Fruit fly (Drosophila melanogaster) whole organism, prepupa: Measurements from ENCODE around the gene ZnT86D.

ENCODE experiments used
- Blimp-1 ChIP-seq: fragments of 200-800 bp; sonication (Bioruptor generic); optimal IDR thresholded peaks from 3 replicates; lab custom pipeline; 2017; ENCODE audit warnings: missing biosample characterization, missing genetic modification characterization, mild to moderate bottlenecking, moderate library complexity, missing genetic modification reagents
- CG10631 ChIP-seq: fragments of 200-800 bp; sonication (Bioruptor generic); optimal IDR thresholded peaks from 2 replicates; lab custom pipeline; 2016; ENCODE audit warnings: missing biosample characterization, missing genetic modification characterization
- CG11902 ChIP-seq: fragments of 200-800 bp; sonication (Bioruptor generic); optimal IDR thresholded peaks from 3 replicates; lab custom pipeline; 2016; ENCODE audit warnings: missing biosample characterization, missing genetic modification characterization
- CG15336 ChIP-seq: fragments of 200-800 bp; sonication (Bioruptor generic); IDR thresholded peaks from 2 replicates; pipeline ENCODE4 v1.3.6; 2022; ENCODE audit warnings: missing biosample characterization, missing genetic modification characterization
- CG1621 ChIP-seq: fragments of 200-800 bp; sonication (Bioruptor generic); optimal IDR thresholded peaks from 3 replicates; lab custom pipeline; 2018; ENCODE audit warnings: missing biosample characterization, mild to moderate bottlenecking, missing genetic modification characterization
- CG16779 ChIP-seq: fragments of 200-800 bp; sonication (Bioruptor generic); optimal IDR thresholded peaks from 3 replicates; lab custom pipeline; 2017; ENCODE audit warnings: missing biosample characterization, mild to moderate bottlenecking, missing genetic modification characterization
- CG31627 ChIP-seq: fragments of 200-800 bp; sonication (Bioruptor generic); optimal IDR thresholded peaks from 3 replicates; lab custom pipeline; 2016; ENCODE audit warnings: missing biosample characterization, missing genetic modification characterization
- CG32006 ChIP-seq: fragments of 200-800 bp; sonication (Bioruptor generic); optimal IDR thresholded peaks from 3 replicates; lab custom pipeline; 2017; ENCODE audit warnings: missing biosample characterization, mild to moderate bottlenecking, missing genetic modification characterization
- CG34406 ChIP-seq: fragments of 200-800 bp; sonication (Bioruptor generic); optimal IDR thresholded peaks from 3 replicates; lab custom pipeline; 2016; ENCODE audit warnings: missing biosample characterization, missing genetic modification characterization
- CG4318 ChIP-seq: fragments of 200-800 bp; sonication (Bioruptor generic); optimal IDR thresholded peaks from 3 replicates; lab custom pipeline; 2017; ENCODE audit warnings: missing biosample characterization, mild to moderate bottlenecking, missing genetic modification characterization
- CG6163 ChIP-seq: fragments of 200-800 bp; sonication (Bioruptor generic); IDR thresholded peaks from 3 replicates; pipeline ENCODE4 v1.3.6; 2022; ENCODE audit warnings: missing biosample characterization, missing genetic modification characterization
- CG6792 ChIP-seq: fragments of 200-800 bp; sonication (Bioruptor generic); optimal IDR thresholded peaks from 3 replicates; lab custom pipeline; 2016; ENCODE audit warnings: missing biosample characterization, missing genetic modification characterization
- CG6854 ChIP-seq: fragments of 200-800 bp; sonication (Bioruptor generic); optimal IDR thresholded peaks from 2 replicates; lab custom pipeline; 2017; ENCODE audit warnings: missing biosample characterization, mild to moderate bottlenecking, missing genetic modification characterization
- CG8119 ChIP-seq: fragments of 200-800 bp; sonication (Bioruptor generic); IDR thresholded peaks from 3 replicates; pipeline ENCODE4 v1.3.6; 2022; ENCODE audit warnings: missing biosample characterization, missing genetic modification characterization
- CG8319 ChIP-seq: fragments of 200-800 bp; sonication (Bioruptor generic); optimal IDR thresholded peaks from 3 replicates; lab custom pipeline; 2016; ENCODE audit warnings: missing biosample characterization, missing genetic modification characterization
- CG8632 ChIP-seq: fragments of 200-800 bp; sonication (Bioruptor generic); optimal IDR thresholded peaks from 3 replicates; lab custom pipeline; 2016; ENCODE audit warnings: missing biosample characterization, missing genetic modification characterization
- Eip75B ChIP-seq: fragments of 200-800 bp; sonication (Bioruptor generic); optimal IDR thresholded peaks from 3 replicates; lab custom pipeline; 2016; ENCODE audit warnings: missing biosample characterization, missing genetic modification characterization
- Eip78C ChIP-seq: fragments of 200-800 bp; sonication (Bioruptor generic); peaks from one replicate; lab custom pipeline; 2016; ENCODE audit warnings: missing biosample characterization, missing genetic modification characterization
- Eip93F ChIP-seq: fragments of 200-800 bp; sonication (Bioruptor generic); optimal IDR thresholded peaks from 2 replicates; lab custom pipeline; 2016; ENCODE audit warnings: missing biosample characterization, mild to moderate bottlenecking, missing genetic modification characterization
- Ets21C ChIP-seq: fragments of 200-800 bp; sonication (Bioruptor generic); optimal IDR thresholded peaks from 3 replicates; lab custom pipeline; 2016; ENCODE audit warnings: missing biosample characterization, missing genetic modification characterization
- Ets96B ChIP-seq: fragments of 200-800 bp; optimal IDR thresholded peaks from 2 replicates; lab custom pipeline; 2019; ENCODE audit warnings: missing biosample characterization, mild to moderate bottlenecking, missing genetic modification characterization, moderate library complexity
- Hr38 ChIP-seq: sonication (Bioruptor generic); optimal IDR thresholded peaks from 2 replicates; lab custom pipeline; 2016; ENCODE audit warnings: missing biosample characterization, missing genetic modification characterization
- Hr39 ChIP-seq: fragments of 200-800 bp; sonication (Bioruptor generic); optimal IDR thresholded peaks from 2 replicates; lab custom pipeline; 2016; ENCODE audit warnings: missing biosample characterization, missing genetic modification characterization
- Hr4 ChIP-seq: fragments of 200-800 bp; sonication (Bioruptor generic); optimal IDR thresholded peaks from 3 replicates; lab custom pipeline; 2016; ENCODE audit warnings: missing biosample characterization, missing genetic modification characterization
- Lpt ChIP-seq: fragments of 200-800 bp; sonication (Bioruptor generic); optimal IDR thresholded peaks from 3 replicates; lab custom pipeline; 2016; ENCODE audit warnings: missing biosample characterization, missing genetic modification characterization
- OdsH ChIP-seq: fragments of 200-800 bp; sonication (Bioruptor generic); optimal IDR thresholded peaks from 3 replicates; lab custom pipeline; 2016; ENCODE audit warnings: missing biosample characterization, missing genetic modification characterization
- Smox ChIP-seq: fragments of 200-800 bp; sonication (Bioruptor generic); optimal IDR thresholded peaks from 3 replicates; lab custom pipeline; 2016; ENCODE audit warnings: missing biosample characterization, missing genetic modification characterization
- Sox102F ChIP-seq: fragments of 200-800 bp; sonication (Bioruptor generic); optimal IDR thresholded peaks from 2 replicates; lab custom pipeline; 2016; ENCODE audit warnings: missing biosample characterization, mild to moderate bottlenecking, missing genetic modification characterization
- Sox14 ChIP-seq: fragments of 200-800 bp; sonication (Bioruptor generic); optimal IDR thresholded peaks from 3 replicates; lab custom pipeline; 2016; ENCODE audit warnings: missing biosample characterization, missing genetic modification characterization
- Sox15 ChIP-seq: fragments of 200-800 bp; sonication (Bioruptor generic); optimal IDR thresholded peaks from 3 replicates; lab custom pipeline; 2016; ENCODE audit warnings: missing biosample characterization, missing genetic modification characterization
- achi ChIP-seq: fragments of 200-800 bp; sonication (Bioruptor generic); optimal IDR thresholded peaks from 3 replicates; lab custom pipeline; 2016; ENCODE audit warnings: missing biosample characterization, missing genetic modification characterization
- dsx ChIP-seq: fragments of 200-800 bp; optimal IDR thresholded peaks from 3 replicates; lab custom pipeline; 2019; ENCODE audit warnings: missing biosample characterization, mild to moderate bottlenecking, missing genetic modification characterization, moderate library complexity; ENCODE audit not compliant: poor library complexity, severe bottlenecking
- eg ChIP-seq: fragments of 200-800 bp; sonication (Bioruptor generic); IDR thresholded peaks from 3 replicates; pipeline ENCODE4 v1.3.6; 2022; ENCODE audit warnings: missing biosample characterization, missing genetic modification characterization
- esn ChIP-seq: fragments of 200-800 bp; sonication (Bioruptor generic); optimal IDR thresholded peaks from 2 replicates; lab custom pipeline; 2016; ENCODE audit warnings: missing biosample characterization, mild to moderate bottlenecking, missing genetic modification characterization, moderate library complexity
- fd59A ChIP-seq: fragments of 200-800 bp; sonication (Bioruptor generic); optimal IDR thresholded peaks from 2 replicates; lab custom pipeline; 2017; ENCODE audit warnings: missing biosample characterization, mild to moderate bottlenecking, missing genetic modification characterization, missing genetic modification reagents
- fkh ChIP-seq: fragments of 200-800 bp; sonication (Bioruptor generic); optimal IDR thresholded peaks from 3 replicates; lab custom pipeline; 2017; ENCODE audit warnings: missing biosample characterization, mild to moderate bottlenecking, missing genetic modification characterization, moderate library complexity
- lz ChIP-seq: fragments of 200-800 bp; sonication (Bioruptor generic); optimal IDR thresholded peaks from 3 replicates; lab custom pipeline; 2016; ENCODE audit warnings: missing biosample characterization, missing genetic modification characterization
- net ChIP-seq: fragments of 200-800 bp; sonication (Bioruptor generic); optimal IDR thresholded peaks from 3 replicates; lab custom pipeline; 2016; ENCODE audit warnings: missing biosample characterization, missing genetic modification characterization
- pdm3 ChIP-seq: fragments of 200-800 bp; sonication (Bioruptor generic); optimal IDR thresholded peaks from 3 replicates; lab custom pipeline; 2016; ENCODE audit warnings: missing biosample characterization, missing genetic modification characterization
- salr ChIP-seq, 2 experiments: fragments of 200-800 bp; sonication (Bioruptor generic); optimal IDR thresholded peaks; 3 replicates each; lab custom pipeline; 2016 to 2018; ENCODE audit warnings: missing biosample characterization in 2 of 2, missing genetic modification characterization in 2 of 2, mild to moderate bottlenecking in 1 of 2
- ss ChIP-seq, 2 experiments: fragments of 200-800 bp; sonication (Bioruptor generic); optimal IDR thresholded peaks; 2 replicates in 1 of 2; 3 replicates in 1 of 2; lab custom pipeline; 2017 to 2018; ENCODE audit warnings: mild to moderate bottlenecking in 2 of 2, missing biosample characterization in 2 of 2, missing genetic modification characterization in 2 of 2, moderate library complexity in 1 of 2
- svp ChIP-seq: fragments of 200-800 bp; sonication (Bioruptor generic); peaks from one replicate; lab custom pipeline; 2016; ENCODE audit warnings: missing biosample characterization, missing genetic modification characterization
- topi ChIP-seq: fragments of 200-800 bp; sonication (Bioruptor generic); optimal IDR thresholded peaks from 3 replicates; lab custom pipeline; 2016; ENCODE audit warnings: missing biosample characterization, missing genetic modification characterization
- vri ChIP-seq: fragments of 200-800 bp; sonication (Bioruptor generic); optimal IDR thresholded peaks from 3 replicates; lab custom pipeline; 2016; ENCODE audit warnings: missing biosample characterization, mild to moderate bottlenecking, missing genetic modification characterization

The ZnT86D gene

DNA sequence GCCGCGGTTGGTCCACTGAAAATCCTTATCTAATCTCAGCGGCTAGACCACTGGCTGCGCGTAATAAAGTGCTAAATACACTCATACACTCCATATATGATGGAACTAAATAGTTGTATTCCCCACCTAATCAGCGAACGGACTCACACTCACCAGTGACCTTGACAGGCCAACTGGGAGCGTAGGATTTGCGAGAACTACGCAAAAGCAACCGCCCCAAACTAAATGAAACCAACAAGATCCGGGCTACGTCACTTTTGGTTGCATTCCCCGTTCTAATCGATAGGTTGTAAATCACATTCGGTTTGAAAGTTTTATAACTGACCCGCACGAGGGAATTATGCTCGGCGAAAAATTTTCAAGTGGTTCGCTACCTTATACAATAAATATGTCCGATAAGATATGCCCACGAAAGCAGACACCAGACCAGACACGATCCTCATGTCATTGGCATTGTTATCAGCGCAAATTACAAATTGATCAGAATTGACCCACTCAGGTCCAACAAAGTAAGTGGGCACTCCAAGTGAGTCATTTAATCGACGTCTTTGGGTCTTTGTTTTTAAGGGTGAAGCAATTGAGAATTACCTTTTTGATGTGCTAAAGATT, 15.0 kb downstream of the ZnT86D start:
- TF ChIP-seq svp (GFP tag; lab: Kevin White, UChicago): no peak
- TF ChIP-seq pdm3 (GFP tag; lab: Kevin White, UChicago): no peak
- TF ChIP-seq dsx (GFP tag; lab: Kevin White, UChicago): peak; percentile 28
- TF ChIP-seq Hr4: no peak
- TF ChIP-seq Sox102F (GFP tag; lab: Kevin White, UChicago): no peak
- TF ChIP-seq, all 60 proteins: peak for 1

DNA sequence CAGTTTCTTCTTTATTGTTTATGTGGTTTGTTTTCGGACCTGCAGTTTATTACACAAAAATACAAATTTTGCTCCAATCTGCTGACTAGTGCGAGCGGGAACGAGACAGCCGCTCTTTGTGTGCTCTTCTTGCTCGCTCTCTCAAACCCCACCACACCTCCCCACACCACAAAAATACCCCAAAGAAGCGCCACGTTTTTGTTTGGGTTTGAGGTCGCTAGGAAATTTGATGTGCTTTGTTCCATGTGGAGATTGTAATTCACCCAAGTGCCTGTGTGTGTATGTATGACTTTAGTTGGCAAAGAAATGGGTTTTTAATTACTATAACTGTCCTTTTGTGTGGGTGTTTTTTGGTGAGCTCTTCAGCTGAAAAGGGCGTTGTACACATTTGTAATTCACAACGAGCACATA, 16.3 kb downstream of the ZnT86D start:
- TF ChIP-seq Lpt (GFP tag; lab: Kevin White, UChicago) (peak; percentile 56), Sox14 (GFP tag; lab: Kevin White, UChicago) (peak; percentile 76), Blimp-1 (GFP tag; lab: Kevin White, UChicago) (peak; percentile 25), dsx (GFP tag; lab: Kevin White, UChicago) (peak; percentile 21), Sox15 (GFP tag; lab: Kevin White, UChicago) (no peak), fd59A (GFP tag; lab: Kevin White, UChicago) (no peak), eg (peak; percentile 41; the same call in 1 of the 3 replicates), CG8319 (GFP tag; lab: Kevin White, UChicago) (no peak), ss (GFP tag; optimal IDR thresholded peaks at IDR 0.05; lab: Kevin White, UChicago) (no peak), Ets21C (GFP tag; lab: Kevin White, UChicago) (no peak), CG11902 (GFP tag; lab: Kevin White, UChicago) (no peak), CG16779 (no peak), CG6163 (0 out of 3 replicates have a peak, but pooled peaks have one; percentile 25), OdsH (GFP tag; lab: Kevin White, UChicago) (no peak), vri (GFP tag; lab: Kevin White, UChicago) (peak; percentile 63), Hr4 (no peak), CG6854 (GFP tag; lab: Kevin White, UChicago) (peak; percentile 4), CG34406 (GFP tag; lab: Kevin White, UChicago) (no peak), Eip78C (GFP tag; lab: Kevin White, UChicago) (peak; percentile 69), Sox102F (GFP tag; lab: Kevin White, UChicago) (no peak), svp (GFP tag; lab: Kevin White, UChicago) (peak; percentile 67), CG8632 (GFP tag; lab: Kevin White, UChicago) (peak; percentile 6), Hr38 (no peak), Eip75B (GFP tag; lab: Kevin White, UChicago) (no peak), esn (no peak), net (GFP tag; lab: Kevin White, UChicago) (peak; percentile 7), fkh (peak; percentile 82)

dm6 chr3R:11197389-11197716, 17.0 kb downstream of the ZnT86D start, which contains the start of gene cu:
Gene cu (plus strand): TSS chr3R:11197592.
- TF ChIP-seq Hr4: no peak
- no peak for TF ChIP-seq Blimp-1 (GFP tag; lab: Kevin White, UChicago)
- no peak for TF ChIP-seq Eip93F (GFP tag; lab: Kevin White, UChicago)
- TF ChIP-seq Smox (GFP tag; lab: Kevin White, UChicago): no peak
- no peak for TF ChIP-seq Hr39
- TF ChIP-seq fkh: no peak
- TF ChIP-seq CG10631 (GFP tag; lab: Kevin White, UChicago): no peak
- no peak for TF ChIP-seq Sox102F (GFP tag; lab: Kevin White, UChicago)
- TF ChIP-seq CG16779: no peak

DNA sequence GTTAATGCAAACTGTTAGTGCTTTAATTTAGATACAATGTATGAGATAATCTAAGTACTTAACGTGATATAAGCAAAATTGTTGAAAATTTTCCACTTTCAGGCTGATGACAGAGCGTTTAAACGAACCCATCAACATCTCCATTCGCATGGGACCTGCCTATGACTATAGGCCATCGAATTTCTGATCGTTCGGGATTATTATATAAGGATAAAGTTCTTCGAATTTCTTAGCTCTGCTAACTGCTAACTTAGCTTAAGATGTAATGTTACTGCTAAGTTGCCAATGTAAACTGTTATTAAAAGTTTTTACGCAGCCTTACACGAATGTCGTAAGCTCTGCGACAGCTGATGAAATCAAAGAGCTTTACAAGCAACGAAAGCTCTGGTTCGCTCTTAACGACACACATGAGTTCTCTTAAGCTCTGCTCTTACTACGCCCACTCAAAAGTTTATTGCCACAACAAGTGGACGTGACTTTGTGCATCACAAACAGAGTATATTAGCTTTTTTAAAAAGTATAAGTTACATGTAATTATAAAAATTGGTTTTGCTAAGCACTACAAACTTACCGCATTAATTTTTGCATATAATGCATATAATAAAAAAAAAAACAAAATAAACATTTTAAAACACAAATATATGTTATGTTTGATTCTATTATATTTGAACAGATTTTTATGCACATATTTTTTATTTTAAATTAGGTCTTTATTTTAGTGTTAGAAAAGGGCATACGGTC, 17.5 kb downstream of the ZnT86D start:
- peak; percentile 99 for TF ChIP-seq topi (GFP tag; lab: Kevin White, UChicago)
- TF ChIP-seq CG8119: peak; percentile 100
- TF ChIP-seq vri (GFP tag; lab: Kevin White, UChicago): peak; percentile 80
- peak; percentile 97 for TF ChIP-seq pdm3 (GFP tag; lab: Kevin White, UChicago)
- TF ChIP-seq Eip78C (GFP tag; lab: Kevin White, UChicago): peak; percentile 100
- peak; percentile 87 to 98 for TF ChIP-seq salr (GFP tag; optimal IDR thresholded peaks at IDR 0.05; lab: Kevin White, UChicago)
- peak; percentile 92 for TF ChIP-seq Ets96B (tag; lab: Kevin White, UChicago)
- peak; percentile 99 for TF ChIP-seq achi (GFP tag; lab: Kevin White, UChicago)
- peak; percentile 96 for TF ChIP-seq CG6792
- peak; percentile 99 for TF ChIP-seq CG15336 (GFP tag; lab: Robert Waterston, UW)
- peak; percentile 96 for TF ChIP-seq net (GFP tag; lab: Kevin White, UChicago)
- TF ChIP-seq CG1621 (tag; lab: Kevin White, UChicago): peak; percentile 89
- TF ChIP-seq lz (GFP tag; lab: Kevin White, UChicago): peak; percentile 97
- TF ChIP-seq CG4318: peak; percentile 100
- TF ChIP-seq Hr4: peak; percentile 98
- TF ChIP-seq CG31627 (GFP tag; lab: Kevin White, UChicago): peak; percentile 95
- peak; percentile 100 for TF ChIP-seq CG32006
